Fruit fly (Drosophila melanogaster) whole organism, prepupa: Measurements from ENCODE around the gene mbt.

Experiments used
- Blimp-1 ChIP-seq: fragments of 200-800 bp; sonication (Bioruptor generic); optimal IDR thresholded peaks from 3 replicates; lab custom pipeline; 2017; ENCODE audit warnings: missing biosample characterization, missing genetic modification characterization, mild to moderate bottlenecking, moderate library complexity, missing genetic modification reagents
- CG11294 ChIP-seq: fragments of 200-800 bp; sonication (Bioruptor generic); IDR thresholded peaks from 2 replicates; pipeline ENCODE4 v1.3.6; 2022; ENCODE audit warnings: missing biosample characterization, missing genetic modification characterization
- CG11902 ChIP-seq: fragments of 200-800 bp; sonication (Bioruptor generic); optimal IDR thresholded peaks from 3 replicates; lab custom pipeline; 2016; ENCODE audit warnings: missing biosample characterization, missing genetic modification characterization
- CG6808 ChIP-seq: fragments of 200-800 bp; sonication (Bioruptor generic); optimal IDR thresholded peaks from 3 replicates; lab custom pipeline; 2017; ENCODE audit warnings: missing biosample characterization, missing genetic modification characterization, mild to moderate bottlenecking, moderate library complexity, missing genetic modification reagents
- CG7368 ChIP-seq: fragments of 200-800 bp; sonication (Bioruptor generic); optimal IDR thresholded peaks from 3 replicates; lab custom pipeline; 2016; ENCODE audit warnings: missing biosample characterization, missing genetic modification characterization
- Hr4 ChIP-seq: fragments of 200-800 bp; sonication (Bioruptor generic); optimal IDR thresholded peaks from 3 replicates; lab custom pipeline; 2016; ENCODE audit warnings: missing biosample characterization, missing genetic modification characterization
- salr ChIP-seq, 2 experiments: fragments of 200-800 bp; sonication (Bioruptor generic); optimal IDR thresholded peaks; 3 replicates each; lab custom pipeline; 2016 to 2018; ENCODE audit warnings: missing biosample characterization in 2 of 2, missing genetic modification characterization in 2 of 2, mild to moderate bottlenecking in 1 of 2

DNA sequence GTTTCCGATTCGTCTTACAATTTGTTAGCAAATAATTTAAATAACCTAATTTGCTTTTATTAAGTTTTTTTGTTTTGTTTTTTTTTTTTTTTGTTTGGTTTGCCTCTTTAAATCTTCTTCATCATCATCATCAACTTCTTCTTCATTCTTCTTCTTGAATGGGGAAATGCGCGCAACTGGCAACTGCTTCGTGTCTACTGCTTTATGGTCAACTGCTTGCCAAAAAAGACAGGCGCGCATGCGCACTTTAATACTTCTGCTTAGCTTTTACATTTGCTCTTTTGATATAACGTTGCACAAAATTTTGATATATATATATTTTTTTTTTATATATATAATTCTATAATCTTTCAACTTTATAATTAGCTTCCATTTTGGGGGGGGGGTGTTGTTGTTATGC lies 45.1 kb upstream of the mbt start:
- TF ChIP-seq CG11902 (GFP tag; lab: Kevin White, UChicago) (no peak), Hr4 (no peak), CG6808 (GFP tag; lab: Kevin White, UChicago) (no peak), salr (GFP tag; optimal IDR thresholded peaks at IDR 0.05; lab: Kevin White, UChicago) (no peak), CG7368 (GFP tag; lab: Kevin White, UChicago) (no peak), Blimp-1 (GFP tag; lab: Kevin White, UChicago) (no peak), CG11294 (GFP tag; lab: Robert Waterston, UW) (no peak)
